Fruit fly (Drosophila melanogaster): ENCODE measurements around the gene Cpr76Bc.

DNA sequence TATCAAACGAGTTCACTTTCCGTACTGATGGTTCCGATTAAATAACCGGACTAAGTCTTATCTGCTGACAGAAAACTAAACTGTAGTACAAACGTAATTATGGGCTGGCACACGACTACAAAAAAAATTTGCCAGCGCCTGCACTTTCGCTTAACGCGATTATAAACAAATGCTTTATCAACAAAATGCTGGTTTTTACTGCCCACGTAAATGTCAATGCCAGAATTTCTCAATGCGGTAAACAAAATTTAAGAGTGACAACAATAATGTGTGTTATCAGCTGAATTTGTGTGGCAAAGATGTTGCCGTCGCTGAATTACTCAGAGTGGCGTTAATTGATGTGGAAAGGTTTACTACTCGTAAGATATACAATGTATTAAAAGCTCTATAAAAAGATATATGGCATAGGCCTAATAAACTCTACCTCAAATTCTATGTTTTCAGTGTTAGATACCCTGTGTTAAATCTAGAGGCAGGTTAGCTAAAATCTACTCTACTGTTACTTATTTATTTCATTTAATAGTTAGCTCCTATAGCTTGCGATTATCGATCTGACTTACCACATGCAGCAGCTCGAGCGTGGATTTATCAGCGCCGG, 24.7 kb upstream of the Cpr76Bc start:
- TF ChIP-seq EcR (GFP tag; optimal IDR thresholded peaks at IDR 0.05) (no peak), pan (optimal IDR thresholded peaks at IDR 0.05) (no peak)

Measured in whole organism.